Worm (Caenorhabditis elegans): ENCODE measurements around the gene F07H5.7.

The F07H5.7 gene

ce11 chrII:8810679-8811413, 16.9 kb upstream of the F07H5.7 start, which contains the start of the genes F46C5.9 and rer-1:
TSS of gene F46C5.9 (minus strand) at chrII:8810729.
TSS of gene rer-1 (plus strand) at chrII:8811370.
- TF ChIP-seq daf-12 (tag; optimal IDR thresholded peaks at IDR 0.05) (no peak), madf-9 (GFP tag; conservative IDR thresholded peaks at IDR 0.05) (no peak), F26F4.8 (GFP tag; conservative IDR thresholded peaks at IDR 0.05) (no peak), dpl-1 (GFP tag; optimal IDR thresholded peaks at IDR 0.05) (peak; percentile 27), dve-1 (tag; optimal IDR thresholded peaks at IDR 0.05; ENCODE audit: insufficient read depth) (peak; percentile 11), lim-7 (GFP tag; IDR thresholded peaks at IDR 0.05) (no peak), hlh-11 (tag; optimal IDR thresholded peaks at IDR 0.05) (no peak), daf-16 (GFP tag; optimal IDR thresholded peaks at IDR 0.05) (no peak), daf-16 (tag; optimal IDR thresholded peaks at IDR 0.05) (peak; percentile 30), daf-8 (GFP tag; IDR thresholded peaks at IDR 0.05) (no peak), egl-43 (GFP tag; IDR thresholded peaks at IDR 0.05) (no peak), egl-27 (tag; optimal IDR thresholded peaks at IDR 0.05) (no peak), nhr-11 (tag; optimal IDR thresholded peaks at IDR 0.05) (no peak), arid-1 (GFP tag; conservative IDR thresholded peaks at IDR 0.05) (no peak), aha-1 (tag) (peak; percentile 55), nhr-10 (tag; optimal IDR thresholded peaks at IDR 0.05) (no peak), fkh-10 (GFP tag; optimal IDR thresholded peaks at IDR 0.05) (no peak), duxl-1 (tag; optimal IDR thresholded peaks at IDR 0.05; ENCODE audit: poor library complexity) (no peak), ZK337.2 (GFP tag; IDR thresholded peaks at IDR 0.05) (no peak), rbr-2 (tag; optimal IDR thresholded peaks at IDR 0.05) (peak; percentile 32), nhr-111 (GFP tag; optimal IDR thresholded peaks at IDR 0.05) (no peak), R02D3.7 (tag; optimal IDR thresholded peaks at IDR 0.05) (no peak), nhr-28 (tag; optimal IDR thresholded peaks at IDR 0.05) (peak; percentile 7), mes-2 (tag; optimal IDR thresholded peaks at IDR 0.05; ENCODE audit: poor library complexity, severe bottlenecking) (peak; percentile 26), Y48G9A.11 (GFP tag; IDR thresholded peaks at IDR 0.05) (no peak), ceh-20 (GFP tag; IDR thresholded peaks at IDR 0.05) (no peak), tra-1 (GFP tag; IDR thresholded peaks at IDR 0.05) (no peak), Y105C5A.15 (GFP tag; IDR thresholded peaks at IDR 0.05) (no peak), hlh-30 (tag; optimal IDR thresholded peaks at IDR 0.05; ENCODE audit: insufficient read depth) (no peak), unc-130 (GFP tag; optimal IDR thresholded peaks at IDR 0.05) (no peak), zfp-3 (GFP tag; conservative IDR thresholded peaks at IDR 0.05) (no peak), pha-4 (GFP tag; IDR thresholded peaks at IDR 0.05) (no peak), pha-4 (tag; optimal IDR thresholded peaks at IDR 0.05) (peak; percentile 75), set-16 (GFP tag; IDR thresholded peaks at IDR 0.05) (no peak), nhr-42 (GFP tag; IDR thresholded peaks at IDR 0.05) (no peak), lsy-2 (tag; optimal IDR thresholded peaks at IDR 0.05) (peak in 1 of 2 experiments; percentile 75), lin-15B (tag; optimal IDR thresholded peaks at IDR 0.05) (no peak), T20F7.1 (GFP tag; optimal IDR thresholded peaks at IDR 0.05) (peak; percentile 33), spr-1 (tag; optimal IDR thresholded peaks at IDR 0.05) (no peak), D1046.2 (GFP tag; IDR thresholded peaks at IDR 0.05) (no peak), ceh-28 (tag; optimal IDR thresholded peaks at IDR 0.05) (no peak), skn-1 (tag; optimal IDR thresholded peaks at IDR 0.05) (no peak), zfp-2 (tag; optimal IDR thresholded peaks at IDR 0.05) (no peak), fos-1 (tag; optimal IDR thresholded peaks at IDR 0.05) (no peak), snpc-1.2 (GFP tag; IDR thresholded peaks at IDR 0.05) (no peak), T26A8.4 (GFP tag; IDR thresholded peaks at IDR 0.05) (no peak), daf-19 (GFP tag; conservative IDR thresholded peaks at IDR 0.05) (no peak), tag-97 (GFP tag; IDR thresholded peaks at IDR 0.05) (no peak), hif-1 (tag; optimal IDR thresholded peaks at IDR 0.05) (peak in 1 of 2 experiments; percentile 7), saeg-2 (GFP tag; IDR thresholded peaks at IDR 0.05) (no peak), mxl-2 (GFP tag; conservative IDR thresholded peaks at IDR 0.05) (no peak)
